Comparison of ENCODE assay signal across 3 fruit fly cellular contexts in genomic region chr2L:19307641-19308040, dm6.
TF ChIP-seq lines count a peak whose summit lies in the region.

No protein-coding gene starts in this region.

- no peak for TF ChIP-seq CTCF in whole organism, embryonic (GFP tag; optimal IDR thresholded peaks at IDR 0.05; lab: Kevin White, UChicago)

TF ChIP-seq in whole organism, embryonic, 481 proteins besides CTCF, POLR2A, EP300 and RAD21:
- TF ChIP-seq trh (GFP tag; optimal IDR thresholded peaks at IDR 0.05; lab: Kevin White, UChicago) (no peak), Drgx (GFP tag; IDR thresholded peaks at IDR 0.05; lab: Robert Waterston, UW) (peak; percentile 58; the same call in 1 of the 2 replicates), Ptx1 (GFP tag; IDR thresholded peaks at IDR 0.05; lab: Robert Waterston, UW) (no peak), CG6683 (GFP tag; optimal IDR thresholded peaks at IDR 0.05; lab: Kevin White, UChicago) (no peak)
TF ChIP-seq in whole organism, embryonic: peak in this region for 1.

TF ChIP-seq in whole organism, prepupa, 60 proteins besides CTCF, POLR2A, EP300 and RAD21:
- TF ChIP-seq Ets21C (GFP tag; optimal IDR thresholded peaks at IDR 0.05; lab: Kevin White, UChicago) (no peak), dsx (GFP tag; optimal IDR thresholded peaks at IDR 0.05; lab: Kevin White, UChicago; ENCODE audit: poor library complexity, severe bottlenecking) (no peak), Lpt (GFP tag; optimal IDR thresholded peaks at IDR 0.05; lab: Kevin White, UChicago) (peak; percentile 70), svp (GFP tag; lab: Kevin White, UChicago) (peak; percentile 28), CG6276 (GFP tag; optimal IDR thresholded peaks at IDR 0.05; lab: Kevin White, UChicago) (peak; percentile 66), dac (GFP tag; optimal IDR thresholded peaks at IDR 0.05; lab: Kevin White, UChicago) (peak; percentile 83), CG8119 (GFP tag; IDR thresholded peaks at IDR 0.05; lab: Robert Waterston, UW) (peak; percentile 89), Sox102F (GFP tag; optimal IDR thresholded peaks at IDR 0.05; lab: Kevin White, UChicago) (no peak), CG11902 (GFP tag; optimal IDR thresholded peaks at IDR 0.05; lab: Kevin White, UChicago) (no peak), Hr39 (GFP tag; optimal IDR thresholded peaks at IDR 0.05; lab: Kevin White, UChicago) (no peak), cyc (GFP tag; optimal IDR thresholded peaks at IDR 0.05; lab: Kevin White, UChicago) (no peak), CG6808 (GFP tag; optimal IDR thresholded peaks at IDR 0.05; lab: Kevin White, UChicago) (no peak), Sox14 (GFP tag; optimal IDR thresholded peaks at IDR 0.05; lab: Kevin White, UChicago) (no peak), Eip78C (GFP tag; lab: Kevin White, UChicago) (peak; percentile 70), vri (GFP tag; optimal IDR thresholded peaks at IDR 0.05; lab: Kevin White, UChicago) (no peak), CG1621 (tag; optimal IDR thresholded peaks at IDR 0.05; lab: Kevin White, UChicago) (no peak), Hr4 (GFP tag; optimal IDR thresholded peaks at IDR 0.05; lab: Kevin White, UChicago) (peak; percentile 92), net (GFP tag; optimal IDR thresholded peaks at IDR 0.05; lab: Kevin White, UChicago) (peak; percentile 27), acj6 (GFP tag; optimal IDR thresholded peaks at IDR 0.05; lab: Kevin White, UChicago) (peak; percentile 1), eg (GFP tag; IDR thresholded peaks at IDR 0.05; lab: Robert Waterston, UW) (peak; percentile 88), CG6854 (GFP tag; optimal IDR thresholded peaks at IDR 0.05; lab: Kevin White, UChicago) (no peak), fkh (GFP tag; optimal IDR thresholded peaks at IDR 0.05; lab: Kevin White, UChicago) (no peak), CG9139 (GFP tag; optimal IDR thresholded peaks at IDR 0.05; lab: Kevin White, UChicago) (no peak), CG15336 (GFP tag; IDR thresholded peaks at IDR 0.05; lab: Robert Waterston, UW) (peak; percentile 86), salr (GFP tag; optimal IDR thresholded peaks at IDR 0.05; lab: Kevin White, UChicago) (peak in 1 of 2 experiments; percentile 16), CG32006 (GFP tag; optimal IDR thresholded peaks at IDR 0.05; lab: Kevin White, UChicago) (peak; percentile 94), Gug (GFP tag; IDR thresholded peaks at IDR 0.05; lab: Robert Waterston, UW) (peak; percentile 56), Blimp-1 (GFP tag; optimal IDR thresholded peaks at IDR 0.05; lab: Kevin White, UChicago) (no peak), ss (GFP tag; optimal IDR thresholded peaks at IDR 0.05; lab: Kevin White, UChicago) (no peak), CG10631 (GFP tag; optimal IDR thresholded peaks at IDR 0.05; lab: Kevin White, UChicago) (no peak), CG6163 (GFP tag; IDR thresholded peaks at IDR 0.05; lab: Robert Waterston, UW) (peak; percentile 68), CG4318 (GFP tag; optimal IDR thresholded peaks at IDR 0.05; lab: Kevin White, UChicago) (peak; percentile 84), CG16779 (tag; optimal IDR thresholded peaks at IDR 0.05; lab: Kevin White, UChicago) (no peak), CG6792 (GFP tag; optimal IDR thresholded peaks at IDR 0.05; lab: Kevin White, UChicago) (no peak), achi (GFP tag; optimal IDR thresholded peaks at IDR 0.05; lab: Kevin White, UChicago) (peak; percentile 14), OdsH (GFP tag; optimal IDR thresholded peaks at IDR 0.05; lab: Kevin White, UChicago) (peak; percentile 30), CG3032 (tag; optimal IDR thresholded peaks at IDR 0.05; lab: Kevin White, UChicago) (no peak), pdm3 (GFP tag; optimal IDR thresholded peaks at IDR 0.05; lab: Kevin White, UChicago) (peak; percentile 18), fd85E (GFP tag; optimal IDR thresholded peaks at IDR 0.05; lab: Kevin White, UChicago) (no peak), CG3919 (GFP tag; optimal IDR thresholded peaks at IDR 0.05; lab: Kevin White, UChicago) (peak; percentile 15)

TF ChIP-seq in whole organism, pupa, 21 proteins besides CTCF, POLR2A, EP300 and RAD21:
- TF ChIP-seq CG32121 (GFP tag; IDR thresholded peaks at IDR 0.05; lab: Robert Waterston, UW) (peak; percentile 68), CG15710 (tag; optimal IDR thresholded peaks at IDR 0.05; lab: Kevin White, UChicago) (no peak), CG14655 (GFP tag; optimal IDR thresholded peaks at IDR 0.05; lab: Kevin White, UChicago) (peak; percentile 44), CG12605 (GFP tag; IDR thresholded peaks at IDR 0.05; lab: Robert Waterston, UW) (peak; percentile 66), CG9948 (tag; optimal IDR thresholded peaks at IDR 0.05; lab: Kevin White, UChicago) (no peak), CG10348 (GFP tag; IDR thresholded peaks at IDR 0.05; lab: Robert Waterston, UW) (0 out of 2 replicates have a peak, but pooled peaks have one; percentile 31), fd96Ca (GFP tag; IDR thresholded peaks at IDR 0.05; lab: Robert Waterston, UW) (peak; percentile 87), CG34367 (tag; optimal IDR thresholded peaks at IDR 0.05; lab: Kevin White, UChicago) (no peak), D1 (tag; optimal IDR thresholded peaks at IDR 0.05; lab: Kevin White, UChicago) (no peak), CG4496 (GFP tag; IDR thresholded peaks at IDR 0.05; lab: Robert Waterston, UW) (peak; percentile 83), CG17806 (tag; optimal IDR thresholded peaks at IDR 0.05; lab: Kevin White, UChicago) (no peak), Pif1A (GFP tag; optimal IDR thresholded peaks at IDR 0.05; lab: Kevin White, UChicago) (peak; percentile 45), Ets98B (GFP tag; IDR thresholded peaks at IDR 0.05; lab: Robert Waterston, UW) (peak; percentile 84), Pif1B (GFP tag; optimal IDR thresholded peaks at IDR 0.05; lab: Kevin White, UChicago) (no peak), CG8301 (tag; optimal IDR thresholded peaks at IDR 0.05; lab: Kevin White, UChicago) (peak; percentile 72)

Comparison
In these comparisons a context has a peak if more than half of its experiments do, and no peak if none do; other contexts are left out.
1. Of the 7 proteins assayed by ChIP-seq in both whole organism, embryonic and whole organism, prepupa: peak only in whole organism, embryonic: none; only in whole organism, prepupa: Gug and Lpt; in both: none; in neither: 5.